Fruit fly (Drosophila melanogaster): ENCODE data around the gene spn-D.
A peak's percentile ranks its signal among the peaks of the same experiment; 100 is the strongest.

The spn-D gene

DNA sequence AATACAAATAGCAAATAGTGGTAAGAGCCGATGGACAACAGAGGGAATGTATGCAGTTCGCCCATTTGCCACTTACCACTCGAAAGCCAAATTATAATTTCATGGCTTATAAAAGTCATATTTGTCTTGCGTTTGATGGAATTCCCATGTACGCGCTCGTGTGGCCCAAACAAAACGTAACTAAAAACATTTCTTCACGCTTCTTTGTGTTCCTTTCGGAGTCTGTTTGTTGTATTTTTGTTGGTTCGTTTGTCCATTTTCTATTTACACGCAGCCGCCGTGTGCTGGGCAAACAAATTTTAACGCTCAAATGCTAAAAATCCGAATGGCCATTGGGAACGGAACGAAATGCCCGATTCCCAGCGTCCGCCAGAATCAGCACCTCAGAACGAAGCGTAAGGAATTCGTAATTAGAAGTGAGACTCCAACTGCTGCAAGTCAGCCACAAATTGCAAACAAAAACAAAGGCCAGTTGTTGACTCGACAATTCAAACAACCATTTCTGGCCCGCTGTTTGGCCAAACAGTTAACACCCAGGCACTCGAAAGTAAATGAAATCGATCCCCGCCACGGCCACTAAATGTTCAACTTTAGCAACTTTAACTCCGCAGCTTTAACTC, 43.3 kb downstream of the spn-D start (continued):
- TF ChIP-seq tgo (GFP tag; IDR thresholded peaks at IDR 0.05) (no peak; the same call in 2 of the 3 replicates), CG4404 (GFP tag; IDR thresholded peaks at IDR 0.05) (peak; percentile 22; the same call in 1 of the 2 replicates), jigr1 (GFP tag; IDR thresholded peaks at IDR 0.05) (no peak), CG2712 (tag; optimal IDR thresholded peaks at IDR 0.05) (peak; percentile 20), nerfin-1 (tag; optimal IDR thresholded peaks at IDR 0.05) (peak; percentile 40), CG12071 (GFP tag; optimal IDR thresholded peaks at IDR 0.05) (peak; percentile 64), gcm (GFP tag; optimal IDR thresholded peaks at IDR 0.05) (no peak), Rfx (GFP tag; IDR thresholded peaks at IDR 0.05) (peak; percentile 44), CG1602 (GFP tag; optimal IDR thresholded peaks at IDR 0.05) (peak; percentile 37), nmo (GFP tag; optimal IDR thresholded peaks at IDR 0.05) (no peak), Deaf1 (tag; optimal IDR thresholded peaks at IDR 0.05) (no peak), CG2202 (tag; optimal IDR thresholded peaks at IDR 0.05) (peak; percentile 53), CG18011 (GFP tag; optimal IDR thresholded peaks at IDR 0.05) (no peak), Ptx1 (GFP tag; IDR thresholded peaks at IDR 0.05) (0 out of 2 replicates have a peak, but pooled peaks have one; percentile 15), hth (optimal IDR thresholded peaks at IDR 0.05) (no peak), bab2 (GFP tag; optimal IDR thresholded peaks at IDR 0.05) (peak; percentile 58), CG4328 (GFP tag; optimal IDR thresholded peaks at IDR 0.05) (peak; percentile 57), stc (GFP tag; IDR thresholded peaks at IDR 0.05) (0 out of 2 replicates have a peak, but pooled peaks have one; percentile 16), unpg (GFP tag; optimal IDR thresholded peaks at IDR 0.05) (peak; percentile 4), ranshi (GFP tag; IDR thresholded peaks at IDR 0.05) (0 out of 2 replicates have a peak, but pooled peaks have one; percentile 43), CG32532 (GFP tag; IDR thresholded peaks at IDR 0.05) (peak; percentile 38; the same call in 1 of the 2 replicates), lola (GFP tag; optimal IDR thresholded peaks at IDR 0.05) (peak in 1 of 3 experiments; percentile 19), tup (GFP tag; optimal IDR thresholded peaks at IDR 0.05) (peak; percentile 38), CG6813 (GFP tag; optimal IDR thresholded peaks at IDR 0.05) (peak; percentile 57), ci (GFP tag; IDR thresholded peaks at IDR 0.05) (peak; percentile 67; the same call in 2 of the 3 replicates), CG15514 (GFP tag; optimal IDR thresholded peaks at IDR 0.05) (peak; percentile 12), Hr51 (GFP tag; optimal IDR thresholded peaks at IDR 0.05) (peak in 1 of 2 experiments; percentile 24), wek (GFP tag; optimal IDR thresholded peaks at IDR 0.05) (peak; percentile 72), CrebB (tag; optimal IDR thresholded peaks at IDR 0.05) (peak; percentile 47), CG31441 (GFP tag; IDR thresholded peaks at IDR 0.05) (peak; percentile 22; the same call in 1 of the 2 replicates), CG9932 (GFP tag; IDR thresholded peaks at IDR 0.05) (peak; percentile 42; the same call in 1 of the 2 replicates), CG6765 (GFP tag; optimal IDR thresholded peaks at IDR 0.05) (peak; percentile 25), CG32767 (GFP tag; IDR thresholded peaks at IDR 0.05) (no peak), prd (optimal IDR thresholded peaks at IDR 0.05) (no peak), prd (GFP tag; IDR thresholded peaks at IDR 0.05) (peak; percentile 59), sim (GFP tag; IDR thresholded peaks at IDR 0.05) (peak; percentile 63; the same call in 1 of the 2 replicates), zen (tag; optimal IDR thresholded peaks at IDR 0.05) (peak; percentile 43), CG32772 (GFP tag; IDR thresholded peaks at IDR 0.05) (no peak), Stat92E (GFP tag; optimal IDR thresholded peaks at IDR 0.05) (no peak), CG10959 (GFP tag; IDR thresholded peaks at IDR 0.05) (0 out of 2 replicates have a peak, but pooled peaks have one; percentile 16), YL-1 (GFP tag; optimal IDR thresholded peaks at IDR 0.05) (peak; percentile 18), fd96Cb (tag; optimal IDR thresholded peaks at IDR 0.05) (peak; percentile 0), CG12744 (GFP tag; optimal IDR thresholded peaks at IDR 0.05) (no peak), Lhr (GFP tag; optimal IDR thresholded peaks at IDR 0.05) (peak; percentile 44), CG8924 (tag; optimal IDR thresholded peaks at IDR 0.05) (peak; percentile 42), her (GFP tag; optimal IDR thresholded peaks at IDR 0.05) (peak; percentile 49), gsb (GFP tag; IDR thresholded peaks at IDR 0.05) (no peak), fru (optimal IDR thresholded peaks at IDR 0.05) (no peak), CG3726 (GFP tag; IDR thresholded peaks at IDR 0.05) (0 out of 3 replicates have a peak, but pooled peaks have one; percentile 42)

Measured in whole organism, embryonic.